Worm (Caenorhabditis elegans) whole organism, L3 larva: ENCODE data around the gene Y57A10A.8.
A peak's percentile ranks its signal among the peaks of the same experiment; 100 is the strongest.
"Not testable (repeated sequence)": the region's sequence is repeated elsewhere in the genome, so short reads cannot be mapped to it uniquely, and the experiment has no call there.

ENCODE experiments used
- R02D3.7 ChIP-seq: fragments of 150-350 bp; optimal IDR thresholded peaks from 2 replicates; lab custom pipeline; 2014; ENCODE audit warnings: missing biosample characterization, missing genetic modification characterization
- ZK546.5 ChIP-seq: sonication (generic microtip); optimal IDR thresholded peaks from 2 replicates; lab custom pipeline; 2017; ENCODE audit warnings: missing biosample characterization, missing genetic modification characterization
- aly-2 ChIP-seq: fragments of 150-350 bp; optimal IDR thresholded peaks from 2 replicates; lab custom pipeline; 2014; ENCODE audit warnings: missing biosample characterization, missing genetic modification characterization
- ama-1 ChIP-seq: fragments of 150-350 bp; optimal IDR thresholded peaks from 2 replicates; lab custom pipeline; 2018
- ceh-16 ChIP-seq: sonication (generic microtip); optimal IDR thresholded peaks from 2 replicates; lab custom pipeline; 2017; ENCODE audit warnings: missing biosample characterization, missing genetic modification characterization
- ceh-82 ChIP-seq: fragments of 150-350 bp; optimal IDR thresholded peaks from 2 replicates; lab custom pipeline; 2014; ENCODE audit warnings: missing biosample characterization, missing genetic modification characterization
- ceh-9 ChIP-seq: sonication (generic microtip); optimal IDR thresholded peaks from 2 replicates; lab custom pipeline; 2018; ENCODE audit warnings: missing biosample characterization, missing genetic modification characterization
- daf-12 ChIP-seq: fragments of 150-350 bp; optimal IDR thresholded peaks from 2 replicates; lab custom pipeline; 2014; ENCODE audit warnings: missing biosample characterization, missing genetic modification reagents, missing genetic modification characterization
- egl-27 ChIP-seq: sonication (generic microtip); optimal IDR thresholded peaks from 4 replicates; lab custom pipeline; 2017; ENCODE audit warnings: missing biosample characterization, missing genetic modification reagents, missing genetic modification characterization
- elt-1 ChIP-seq: fragments of 150-350 bp; optimal IDR thresholded peaks from 2 replicates; lab custom pipeline; 2014; ENCODE audit warnings: missing biosample characterization, missing genetic modification characterization
- elt-2 ChIP-seq: sonication (generic microtip); optimal IDR thresholded peaks from 2 replicates; lab custom pipeline; 2016; ENCODE audit warnings: missing genetic modification reagents, mild to moderate bottlenecking, missing genetic modification characterization, missing compliant biosample characterization
- eor-1 ChIP-seq, 2 experiments: fragments of 150-350 bp; optimal IDR thresholded peaks; 2 replicates each; lab custom pipeline; 2014 to 2018; ENCODE audit warnings: missing biosample characterization in 2 of 2, missing genetic modification characterization in 2 of 2
- fkh-10 ChIP-seq: sonication (generic microtip); optimal IDR thresholded peaks from 2 replicates; lab custom pipeline; 2017; ENCODE audit warnings: missing biosample characterization, missing genetic modification reagents, missing genetic modification characterization
- fkh-2 ChIP-seq: fragments of 150-350 bp; optimal IDR thresholded peaks from 2 replicates; lab custom pipeline; 2014; ENCODE audit warnings: missing biosample characterization, missing genetic modification reagents, missing genetic modification characterization
- hmg-11 ChIP-seq: sonication (generic microtip); optimal IDR thresholded peaks from 2 replicates; lab custom pipeline; 2016; ENCODE audit warnings: missing genetic modification characterization, missing compliant biosample characterization
- mdl-1 ChIP-seq: fragments of 150-350 bp; optimal IDR thresholded peaks from 2 replicates; lab custom pipeline; 2014; ENCODE audit warnings: missing biosample characterization, missing genetic modification characterization
- mml-1 ChIP-seq: fragments of 150-350 bp; sonication (generic microtip); optimal IDR thresholded peaks from 3 replicates; lab custom pipeline; 2014; ENCODE audit warnings: missing biosample characterization, missing genetic modification characterization
- nfya-1 ChIP-seq: sonication (generic microtip); optimal IDR thresholded peaks from 2 replicates; lab custom pipeline; 2017; ENCODE audit warnings: missing genetic modification characterization, mild to moderate bottlenecking, missing compliant biosample characterization, antibody characterized with exemption, moderate library complexity; ENCODE audit not compliant: insufficient read depth
- nhr-11 ChIP-seq: fragments of 150-350 bp; optimal IDR thresholded peaks from 2 replicates; lab custom pipeline; 2014; ENCODE audit warnings: missing biosample characterization, missing genetic modification characterization
- nhr-237 ChIP-seq: fragments of 150-350 bp; optimal IDR thresholded peaks from 2 replicates; lab custom pipeline; 2014; ENCODE audit warnings: missing biosample characterization, missing genetic modification characterization
- nhr-28 ChIP-seq: fragments of 150-350 bp; optimal IDR thresholded peaks from 2 replicates; lab custom pipeline; 2014; ENCODE audit warnings: missing biosample characterization, missing genetic modification characterization
- nhr-43 ChIP-seq: sonication (generic microtip); optimal IDR thresholded peaks from 2 replicates; lab custom pipeline; 2016; ENCODE audit warnings: mild to moderate bottlenecking, missing genetic modification characterization, missing compliant biosample characterization; ENCODE audit not compliant: poor library complexity, severe bottlenecking
- nhr-76 ChIP-seq: fragments of 150-350 bp; sonication (generic microtip); optimal IDR thresholded peaks from 5 replicates; lab custom pipeline; 2014; ENCODE audit warnings: missing biosample characterization, missing genetic modification characterization
- nhr-77 ChIP-seq: fragments of 150-350 bp; optimal IDR thresholded peaks from 2 replicates; lab custom pipeline; 2014; ENCODE audit warnings: missing biosample characterization, missing genetic modification characterization
- pha-4 ChIP-seq: fragments of 150-350 bp; optimal IDR thresholded peaks from 2 replicates; lab custom pipeline; 2014; ENCODE audit warnings: missing biosample characterization, missing genetic modification reagents, missing genetic modification characterization
- pqm-1 ChIP-seq: fragments of 150-350 bp; optimal IDR thresholded peaks from 2 replicates; lab custom pipeline; 2017; ENCODE audit warnings: missing biosample characterization, missing genetic modification characterization, inconsistent platforms
- skn-1 ChIP-seq: fragments of 150-350 bp; optimal IDR thresholded peaks from 2 replicates; lab custom pipeline; 2014; ENCODE audit warnings: missing biosample characterization, missing genetic modification characterization
- snpc-4 ChIP-seq: fragments of 150-350 bp; optimal IDR thresholded peaks from 2 replicates; lab custom pipeline; 2014; ENCODE audit warnings: missing biosample characterization, missing genetic modification characterization
- tbx-2 ChIP-seq: sonication (generic microtip); optimal IDR thresholded peaks from 2 replicates; lab custom pipeline; 2016; ENCODE audit warnings: mild to moderate bottlenecking, missing genetic modification characterization, missing compliant biosample characterization
- unc-39 ChIP-seq: sonication (generic microtip); optimal IDR thresholded peaks from 4 replicates; lab custom pipeline; 2017; ENCODE audit warnings: missing biosample characterization, missing genetic modification characterization
- unc-62 ChIP-seq: fragments of 150-350 bp; sonication (generic microtip); optimal IDR thresholded peaks from 4 replicates; lab custom pipeline; 2014; ENCODE audit warnings: missing biosample characterization, missing genetic modification reagents, missing genetic modification characterization
- zag-1 ChIP-seq: fragments of 150-350 bp; optimal IDR thresholded peaks from 2 replicates; lab custom pipeline; 2014; ENCODE audit warnings: missing biosample characterization, missing genetic modification characterization
- ztf-4 ChIP-seq: fragments of 150-350 bp; optimal IDR thresholded peaks from 2 replicates; lab custom pipeline; 2014; ENCODE audit warnings: missing biosample characterization, missing genetic modification characterization

Y57A10A.8 gene

ce11 chrII:12164539-12164938 is at the start of gene Y57A10A.8:
Gene Y57A10A.8, plus strand, starts transcription at chrII:12164839.
- not testable (repeated sequence) for TF ChIP-seq egl-27, ZK546.5, elt-2 (tag; lab: Kevin White, UChicago)
- TF ChIP-seq, all 47 proteins: peak for 0; not testable (repeated sequence) for 47

- peak; percentile 83 for TF ChIP-seq nfya-1 (tag; lab: Kevin White, UChicago)
- no peak for TF ChIP-seq nhr-43 (tag; lab: Kevin White, UChicago)
Measured at ce11 chrII:12130393-12130792, 34.2 kb upstream of the Y57A10A.8 start.

ce11 chrII:12130868-12131267 is 33.8 kb upstream of the Y57A10A.8 start, which contains the start of gene set-24:
Gene set-24, minus strand, starts transcription at chrII:12130968.
- TF ChIP-seq snpc-4 (tag; lab: Kevin White, UChicago) (no peak), ceh-16 (no peak), unc-39 (tag; lab: Kevin White, UChicago) (no peak), mdl-1 (no peak), nhr-28 (tag; lab: Kevin White, UChicago) (no peak)

- TF ChIP-seq pha-4 (tag; lab: Kevin White, UChicago) (no peak), nhr-43 (tag; lab: Kevin White, UChicago) (no peak), zag-1 (tag; lab: Kevin White, UChicago) (no peak), elt-1 (tag; lab: Kevin White, UChicago) (no peak), daf-12 (tag; lab: Kevin White, UChicago) (no peak), hmg-11 (tag; lab: Kevin White, UChicago) (no peak), nhr-77 (tag; lab: Kevin White, UChicago) (no peak), aly-2 (tag; lab: Kevin White, UChicago) (no peak), pqm-1 (tag; lab: Kevin White, UChicago) (no peak), nhr-28 (tag; lab: Kevin White, UChicago) (no peak), R02D3.7 (tag; lab: Kevin White, UChicago) (no peak)
- TF ChIP-seq, all 47 proteins: peak for 0
Measured at ce11 chrII:12137983-12138382, 26.7 kb upstream of the Y57A10A.8 start.

- TF ChIP-seq ama-1 (lab: Kevin White, UChicago) (no peak), eor-1 (tag; optimal IDR thresholded peaks at IDR 0.05; lab: Kevin White, UChicago) (no peak), unc-62 (GFP tag; lab: Kevin White, UChicago) (no peak), nhr-28 (tag; lab: Kevin White, UChicago) (no peak), ztf-4 (no peak), pqm-1 (tag; lab: Kevin White, UChicago) (no peak), zag-1 (tag; lab: Kevin White, UChicago) (no peak), egl-27 (tag; lab: Kevin White, UChicago) (no peak), mml-1 (no peak), snpc-4 (tag; lab: Kevin White, UChicago) (no peak), skn-1 (tag; lab: Kevin White, UChicago) (no peak), nhr-11 (tag; lab: Kevin White, UChicago) (no peak), elt-1 (tag; lab: Kevin White, UChicago) (no peak), fkh-2 (no peak), ceh-82 (no peak)
Measured at ce11 chrII:12143558-12143957, 21.1 kb upstream of the Y57A10A.8 start.

ce11 chrII:12147331-12147730 is 17.3 kb upstream of the Y57A10A.8 start, which contains the start of gene Y57A10A.2:
Gene Y57A10A.2, plus strand, starts transcription at chrII:12147631.
- TF ChIP-seq nhr-11 (tag; lab: Kevin White, UChicago) = no peak
- TF ChIP-seq fkh-2 = no peak
- TF ChIP-seq nhr-77 (tag; lab: Kevin White, UChicago) = no peak
- no peak for TF ChIP-seq ceh-82
- no peak for TF ChIP-seq ceh-9 (tag; lab: Kevin White, UChicago)
- no peak for TF ChIP-seq nhr-28 (tag; lab: Kevin White, UChicago)
- no peak for TF ChIP-seq nfya-1 (tag; lab: Kevin White, UChicago)
- TF ChIP-seq nhr-237 (tag; lab: Kevin White, UChicago) = no peak
- no peak for TF ChIP-seq fkh-10 (GFP tag; lab: Kevin White, UChicago)
- no peak for TF ChIP-seq pqm-1 (tag; lab: Kevin White, UChicago)
- no peak for TF ChIP-seq tbx-2
- TF ChIP-seq nhr-76 (tag; lab: Kevin White, UChicago) = no peak
- no peak for TF ChIP-seq mdl-1
